Worm (Caenorhabditis elegans): ENCODE data around the gene nhr-114.

- TF ChIP-seq nhr-25 (tag; optimal IDR thresholded peaks at IDR 0.05) (no peak), unc-55 (GFP tag; optimal IDR thresholded peaks at IDR 0.05) (no peak), nhr-12 (tag; optimal IDR thresholded peaks at IDR 0.05) (no peak), skn-1 (tag; optimal IDR thresholded peaks at IDR 0.05) (no peak), elt-1 (tag; optimal IDR thresholded peaks at IDR 0.05) (no peak), nhr-10 (tag; optimal IDR thresholded peaks at IDR 0.05) (no peak), egl-27 (tag; optimal IDR thresholded peaks at IDR 0.05) (no peak), blmp-1 (tag; optimal IDR thresholded peaks at IDR 0.05; ENCODE audit: insufficient read depth) (no peak), mdl-1 (tag; optimal IDR thresholded peaks at IDR 0.05) (no peak), lin-39 (tag; optimal IDR thresholded peaks at IDR 0.05) (no peak)
Measured at ce11 chrV:4164504-4164959, 22.5 kb upstream of the nhr-114 start, which contains the start of gene Y45G5AM.3.
